Worm (Caenorhabditis elegans) whole organism, late embryonic: ENCODE measurements around the gene ZK1067.3.

Experiments
- F13H6.1 ChIP-seq: sonication (generic microtip); optimal IDR thresholded peaks from 2 replicates; lab custom pipeline; 2016; ENCODE audit warnings: missing genetic modification characterization, missing compliant biosample characterization
- T23F11.4 ChIP-seq: fragments of 200-800 bp; sonication (Bioruptor generic); optimal IDR thresholded peaks from 2 replicates; lab custom pipeline; 2018; ENCODE audit warnings: mild to moderate bottlenecking, missing genetic modification characterization, missing compliant biosample characterization
- ama-1 ChIP-seq: fragments of 150-350 bp; optimal IDR thresholded peaks from 2 replicates; lab custom pipeline; 2014
- ceh-24 ChIP-seq: sonication (generic microtip); optimal IDR thresholded peaks from 2 replicates; lab custom pipeline; 2016; ENCODE audit warnings: mild to moderate bottlenecking, missing genetic modification characterization, missing compliant biosample characterization
- ceh-30 ChIP-seq: fragments of 150-350 bp; optimal IDR thresholded peaks from 2 replicates; lab custom pipeline; 2014; ENCODE audit warnings: missing biosample characterization, missing genetic modification characterization
- ceh-34 ChIP-seq: sonication (generic microtip); optimal IDR thresholded peaks from 2 replicates; lab custom pipeline; 2016; ENCODE audit warnings: mild to moderate bottlenecking, missing genetic modification characterization, missing compliant biosample characterization
- elt-2 ChIP-seq: sonication (generic microtip); optimal IDR thresholded peaks from 2 replicates; lab custom pipeline; 2016; ENCODE audit warnings: missing genetic modification reagents, missing genetic modification characterization, missing compliant biosample characterization
- lim-6 ChIP-seq: sonication (generic microtip); optimal IDR thresholded peaks from 2 replicates; lab custom pipeline; 2016; ENCODE audit warnings: missing genetic modification characterization, missing compliant biosample characterization
- madf-2 ChIP-seq: sonication (generic microtip); optimal IDR thresholded peaks from 2 replicates; lab custom pipeline; 2017; ENCODE audit warnings: missing genetic modification characterization, missing compliant biosample characterization
- nhr-11 ChIP-seq: fragments of 150-350 bp; optimal IDR thresholded peaks from 2 replicates; lab custom pipeline; 2014; ENCODE audit warnings: missing biosample characterization, missing genetic modification characterization
- pha-4 ChIP-seq: fragments of 150-350 bp; optimal IDR thresholded peaks from 2 replicates; lab custom pipeline; 2018; ENCODE audit warnings: missing biosample characterization, missing genetic modification reagents, missing genetic modification characterization
- pqm-1 ChIP-seq: sonication (generic microtip); optimal IDR thresholded peaks from 2 replicates; lab custom pipeline; 2016; ENCODE audit warnings: missing genetic modification characterization, missing compliant biosample characterization
- rnt-1 ChIP-seq: sonication (generic microtip); optimal IDR thresholded peaks from 2 replicates; lab custom pipeline; 2016; ENCODE audit warnings: missing genetic modification characterization, missing compliant biosample characterization

DNA sequence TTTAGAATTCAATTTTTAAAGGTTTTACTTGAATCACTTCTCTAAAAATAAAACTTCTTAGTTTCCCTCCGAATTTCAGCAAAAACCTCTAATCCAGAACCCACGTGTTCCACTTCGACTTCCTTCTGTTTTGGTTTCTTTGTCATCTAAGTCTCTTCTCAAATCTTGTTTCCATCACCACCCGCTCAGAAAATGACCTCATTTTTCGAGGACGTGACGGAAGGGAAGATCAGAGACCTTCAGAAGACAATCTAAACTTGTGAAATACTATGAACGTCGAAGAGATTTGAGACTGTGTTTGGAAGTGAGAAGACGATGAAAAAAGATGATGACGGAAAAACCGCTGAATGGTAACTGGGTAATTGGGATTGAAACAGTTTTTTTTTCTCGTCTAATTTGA is 33.4 kb upstream of the ZK1067.3 start:
- TF ChIP-seq pqm-1 (no peak), F13H6.1 (tag; lab: Kevin White, UChicago) (no peak), madf-2 (tag; lab: Kevin White, UChicago) (no peak), ceh-30 (no peak), ama-1 (lab: Kevin White, UChicago) (no peak), nhr-11 (tag; lab: Kevin White, UChicago) (no peak), ceh-24 (no peak), elt-2 (tag; lab: Kevin White, UChicago) (no peak), ceh-34 (tag; lab: Kevin White, UChicago) (no peak), T23F11.4 (GFP tag; lab: Kevin White, UChicago) (no peak), rnt-1 (tag; lab: Kevin White, UChicago) (no peak), pha-4 (no peak), lim-6 (tag; lab: Kevin White, UChicago) (no peak)
